Fruit fly (Drosophila melanogaster) whole organism, embryonic: ENCODE measurements around the gene CG32320.

ENCODE experiments used
- Adf1 ChIP-seq: fragments of 200-800 bp; sonication (Bioruptor generic); IDR thresholded peaks from 2 replicates; pipeline ENCODE4 v1.3.6; 2022; ENCODE audit warnings: missing biosample characterization, missing genetic modification characterization
- Asciz ChIP-seq: fragments of 200-800 bp; sonication (Bioruptor generic); optimal IDR thresholded peaks from 2 replicates; lab custom pipeline; 2017; ENCODE audit warnings: missing biosample characterization, mild to moderate bottlenecking, missing genetic modification characterization, missing genetic modification reagents
- Atf-2 ChIP-seq: fragments of 200-800 bp; sonication (Bioruptor generic); optimal IDR thresholded peaks from 2 replicates; lab custom pipeline; 2016; ENCODE audit warnings: missing biosample characterization, missing genetic modification characterization
- Atf3 ChIP-seq: fragments of 200-800 bp; sonication (Bioruptor generic); optimal IDR thresholded peaks from 3 replicates; lab custom pipeline; 2016; ENCODE audit warnings: missing biosample characterization, missing genetic modification characterization
- Bgb ChIP-seq: fragments of 200-800 bp; sonication (Bioruptor generic); IDR thresholded peaks from 2 replicates; pipeline ENCODE4 v1.3.6; 2022; ENCODE audit warnings: missing biosample characterization, missing genetic modification characterization; ENCODE audit not compliant: partially characterized antibody
- CG10565 ChIP-seq: fragments of 200-800 bp; sonication (Bioruptor generic); optimal IDR thresholded peaks from 3 replicates; lab custom pipeline; 2016; ENCODE audit warnings: missing biosample characterization, mild to moderate bottlenecking, missing genetic modification characterization
- CG10979 ChIP-seq: fragments of 200-800 bp; sonication (Bioruptor generic); optimal IDR thresholded peaks from 2 replicates; lab custom pipeline; 2018; ENCODE audit warnings: missing biosample characterization, mild to moderate bottlenecking, missing genetic modification characterization, moderate library complexity
- CG11085 ChIP-seq: fragments of 200-800 bp; sonication (Bioruptor generic); IDR thresholded peaks from 2 replicates; pipeline ENCODE4 v1.3.6; 2022; ENCODE audit warnings: missing biosample characterization, missing genetic modification characterization
- CG12299 ChIP-seq: fragments of 200-800 bp; sonication (Bioruptor generic); optimal IDR thresholded peaks from 2 replicates; lab custom pipeline; 2018; ENCODE audit warnings: missing biosample characterization, mild to moderate bottlenecking, missing genetic modification characterization
- CG12659 ChIP-seq: fragments of 200-800 bp; sonication (Bioruptor generic); optimal IDR thresholded peaks from 3 replicates; lab custom pipeline; 2017; ENCODE audit warnings: mild to moderate bottlenecking, missing biosample characterization, missing genetic modification reagents, missing genetic modification characterization
- CG12769 ChIP-seq: fragments of 200-800 bp; sonication (Bioruptor generic); optimal IDR thresholded peaks from 2 replicates; lab custom pipeline; 2019; ENCODE audit warnings: missing biosample characterization, mild to moderate bottlenecking, missing genetic modification characterization, moderate library complexity
- CG13424 ChIP-seq: fragments of 200-800 bp; sonication (Bioruptor generic); optimal IDR thresholded peaks from 2 replicates; lab custom pipeline; 2019; ENCODE audit warnings: missing biosample characterization, mild to moderate bottlenecking, missing genetic modification characterization, moderate library complexity
- CG13775 ChIP-seq: fragments of 200-800 bp; sonication (Bioruptor generic); optimal IDR thresholded peaks from 3 replicates; lab custom pipeline; 2017; ENCODE audit warnings: missing biosample characterization, mild to moderate bottlenecking, missing genetic modification characterization
- CG15073 ChIP-seq: fragments of 200-800 bp; sonication (Bioruptor generic); optimal IDR thresholded peaks from 2 replicates; lab custom pipeline; 2016; ENCODE audit warnings: missing biosample characterization, missing genetic modification characterization
- CG15269 ChIP-seq: fragments of 200-800 bp; sonication (Bioruptor generic); optimal IDR thresholded peaks from 2 replicates; lab custom pipeline; 2018; ENCODE audit warnings: missing biosample characterization, mild to moderate bottlenecking, missing genetic modification characterization, moderate library complexity
- CG15696 ChIP-seq: fragments of 200-800 bp; sonication (Bioruptor generic); optimal IDR thresholded peaks from 2 replicates; lab custom pipeline; 2019; ENCODE audit warnings: missing biosample characterization, mild to moderate bottlenecking, missing genetic modification characterization, moderate library complexity
- CG16815 ChIP-seq: fragments of 200-800 bp; sonication (Bioruptor generic); optimal IDR thresholded peaks from 3 replicates; lab custom pipeline; 2017; ENCODE audit warnings: missing biosample characterization, mild to moderate bottlenecking, missing genetic modification characterization
- CG1832 ChIP-seq: fragments of 200-800 bp; sonication (Bioruptor generic); optimal IDR thresholded peaks from 2 replicates; lab custom pipeline; 2017; ENCODE audit warnings: missing biosample characterization, mild to moderate bottlenecking, missing genetic modification characterization, inconsistent platforms
- CG5245 ChIP-seq: fragments of 200-800 bp; sonication (Bioruptor generic); optimal IDR thresholded peaks from 3 replicates; lab custom pipeline; 2016; ENCODE audit warnings: missing biosample characterization, missing genetic modification characterization
- CG6791 ChIP-seq: fragments of 200-800 bp; sonication (Bioruptor generic); IDR thresholded peaks from 3 replicates; pipeline ENCODE4 v1.3.6; 2022; ENCODE audit warnings: missing biosample characterization, missing genetic modification characterization; ENCODE audit not compliant: partially characterized antibody
- CG7745 ChIP-seq: fragments of 200-800 bp; sonication (Bioruptor generic); optimal IDR thresholded peaks from 2 replicates; lab custom pipeline; 2018; ENCODE audit warnings: missing biosample characterization, mild to moderate bottlenecking, missing genetic modification characterization, moderate library complexity
- CG7839 ChIP-seq: fragments of 200-800 bp; sonication (Bioruptor generic); optimal IDR thresholded peaks from 3 replicates; lab custom pipeline; 2018; ENCODE audit warnings: missing biosample characterization, mild to moderate bottlenecking, missing genetic modification characterization, moderate library complexity
- CG8281 ChIP-seq: fragments of 200-800 bp; sonication (Bioruptor generic); optimal IDR thresholded peaks from 2 replicates; lab custom pipeline; 2018; ENCODE audit warnings: missing biosample characterization, mild to moderate bottlenecking, missing genetic modification characterization, moderate library complexity
- CG9797 ChIP-seq: fragments of 200-800 bp; sonication (Bioruptor generic); optimal IDR thresholded peaks from 3 replicates; lab custom pipeline; 2018; ENCODE audit warnings: missing biosample characterization, mild to moderate bottlenecking, missing genetic modification characterization
- CoRest ChIP-seq: fragments of 200-800 bp; sonication (Bioruptor generic); optimal IDR thresholded peaks from 3 replicates; lab custom pipeline; 2018; ENCODE audit warnings: missing biosample characterization, mild to moderate bottlenecking, missing genetic modification characterization, moderate library complexity
- Fer1 ChIP-seq: fragments of 200-800 bp; sonication (Bioruptor generic); optimal IDR thresholded peaks from 2 replicates; lab custom pipeline; 2017; ENCODE audit warnings: missing biosample characterization, mild to moderate bottlenecking, missing genetic modification characterization
- Hr39 ChIP-seq: fragments of >200 bp; optimal IDR thresholded peaks from 2 replicates; lab custom pipeline; 2017
- NK7.1 ChIP-seq: fragments of 200-800 bp; sonication (Bioruptor generic); optimal IDR thresholded peaks from 3 replicates; lab custom pipeline; 2016; ENCODE audit warnings: missing biosample characterization, missing genetic modification characterization
- Neu2 ChIP-seq: fragments of 200-800 bp; sonication (Bioruptor generic); optimal IDR thresholded peaks from 3 replicates; lab custom pipeline; 2016; ENCODE audit warnings: missing biosample characterization, missing genetic modification characterization, borderline replicate concordance
- Nf-YA ChIP-seq: fragments of 200-800 bp; sonication (Bioruptor generic); IDR thresholded peaks from 2 replicates; pipeline ENCODE4 v1.3.6; 2022; ENCODE audit warnings: missing biosample characterization, missing genetic modification characterization
- Optix ChIP-seq: fragments of 200-800 bp; sonication (Bioruptor generic); IDR thresholded peaks from 3 replicates; pipeline ENCODE4 v1.3.6; 2022; ENCODE audit warnings: missing biosample characterization, missing genetic modification characterization
- Ravus ChIP-seq: fragments of 200-800 bp; sonication (Bioruptor generic); IDR thresholded peaks from 2 replicates; pipeline ENCODE4 v1.3.6; 2022; ENCODE audit warnings: missing biosample characterization, missing genetic modification characterization
- Scr ChIP-seq: fragments of 200-800 bp; sonication (Bioruptor generic); IDR thresholded peaks from 2 replicates; pipeline ENCODE4 v1.3.6; 2022; ENCODE audit warnings: missing biosample characterization, missing genetic modification characterization; ENCODE audit not compliant: partially characterized antibody
- Ssrp ChIP-seq: fragments of 200-800 bp; sonication (Bioruptor generic); optimal IDR thresholded peaks from 2 replicates; lab custom pipeline; 2018; ENCODE audit warnings: missing biosample characterization, mild to moderate bottlenecking, missing genetic modification characterization, moderate library complexity
- Stat92E ChIP-seq, 3 experiments: fragments of >200 bp in 2 of 3; fragments of 200-800 bp in 1 of 3; sonication (Bioruptor generic) in 1 of 3; optimal IDR thresholded peaks; 2 replicates each; lab custom pipeline; 2017 to 2019; ENCODE audit warnings: missing biosample characterization in 3 of 3, missing genetic modification characterization in 3 of 3, mild to moderate bottlenecking in 1 of 3, moderate library complexity in 1 of 3
- TFAM ChIP-seq: fragments of 200-800 bp; sonication (Bioruptor generic); optimal IDR thresholded peaks from 2 replicates; lab custom pipeline; 2017; ENCODE audit warnings: missing biosample characterization, missing genetic modification characterization, inconsistent platforms
- bbx ChIP-seq: fragments of 200-800 bp; sonication (Bioruptor generic); IDR thresholded peaks from 2 replicates; pipeline ENCODE4 v1.3.6; 2022; ENCODE audit warnings: missing biosample characterization, missing genetic modification characterization; ENCODE audit not compliant: partially characterized antibody
- cad ChIP-seq: fragments of >200 bp; optimal IDR thresholded peaks from 2 replicates; lab custom pipeline; 2017; ENCODE audit warnings: missing biosample characterization, missing genetic modification characterization
- cato ChIP-seq: fragments of 200-800 bp; sonication (Bioruptor generic); optimal IDR thresholded peaks from 2 replicates; lab custom pipeline; 2016; ENCODE audit warnings: missing biosample characterization, missing genetic modification characterization, borderline replicate concordance
- dm ChIP-seq: fragments of 200-800 bp; sonication (Bioruptor generic); optimal IDR thresholded peaks from 3 replicates; lab custom pipeline; 2016; ENCODE audit warnings: missing biosample characterization, missing genetic modification characterization
- ewg ChIP-seq: fragments of 200-800 bp; sonication (Bioruptor generic); optimal IDR thresholded peaks from 3 replicates; lab custom pipeline; 2017; ENCODE audit warnings: mild to moderate bottlenecking, missing biosample characterization, missing genetic modification reagents, missing genetic modification characterization
- eyg ChIP-seq: fragments of 200-800 bp; sonication (Bioruptor generic); optimal IDR thresholded peaks from 3 replicates; lab custom pipeline; 2016; ENCODE audit warnings: missing biosample characterization, missing genetic modification characterization
- fd102C ChIP-seq: fragments of 200-800 bp; sonication (Bioruptor generic); optimal IDR thresholded peaks from 2 replicates; lab custom pipeline; 2018; ENCODE audit warnings: missing biosample characterization, mild to moderate bottlenecking, missing genetic modification characterization, moderate library complexity
- kay ChIP-seq: fragments of 200-800 bp; sonication (Bioruptor generic); optimal IDR thresholded peaks from 2 replicates; lab custom pipeline; 2016; ENCODE audit warnings: missing biosample characterization, missing genetic modification characterization
- nmo ChIP-seq: fragments of 200-800 bp; sonication (Bioruptor generic); optimal IDR thresholded peaks from 2 replicates; lab custom pipeline; 2018; ENCODE audit warnings: missing biosample characterization, mild to moderate bottlenecking, missing genetic modification characterization, moderate library complexity
- peb ChIP-seq: fragments of 200-800 bp; sonication (Bioruptor generic); IDR thresholded peaks from 2 replicates; pipeline ENCODE4 v1.3.6; 2022; ENCODE audit warnings: missing biosample characterization, missing genetic modification characterization
- sd ChIP-seq: fragments of 200-800 bp; sonication (Bioruptor generic); optimal IDR thresholded peaks from 3 replicates; lab custom pipeline; 2018; ENCODE audit warnings: missing biosample characterization, mild to moderate bottlenecking, missing genetic modification characterization, moderate library complexity
- sob ChIP-seq: fragments of 200-800 bp; sonication (Bioruptor generic); IDR thresholded peaks from 2 replicates; pipeline ENCODE4 v1.3.6; 2022; ENCODE audit warnings: missing biosample characterization, missing genetic modification characterization
- wor ChIP-seq: fragments of 200-800 bp; sonication (Bioruptor generic); IDR thresholded peaks from 2 replicates; pipeline ENCODE4 v1.3.6; 2022; ENCODE audit warnings: missing biosample characterization, missing genetic modification characterization
- zfh1 ChIP-seq: fragments of 200-800 bp; sonication (Bioruptor generic); IDR thresholded peaks from 3 replicates; pipeline ENCODE4 v1.3.6; 2022; ENCODE audit warnings: missing biosample characterization, missing genetic modification characterization

Gene CG32320

dm6 chr3L:1442906-1443305, 44.5 kb downstream of the CG32320 start (continued):
- TF ChIP-seq CG8281 (peak; percentile 35), CG11085 (GFP tag; lab: Robert Waterston, UW) (no peak; the same call in 1 of the 2 replicates), ewg (GFP tag; lab: Kevin White, UChicago) (peak; percentile 78), cad (GFP tag; lab: Kevin White, UChicago) (no peak), Atf3 (GFP tag; lab: Kevin White, UChicago) (peak; percentile 71), nmo (GFP tag; lab: Kevin White, UChicago) (peak; percentile 95), CG13775 (GFP tag; lab: Kevin White, UChicago) (peak; percentile 78), dm (GFP tag; lab: Kevin White, UChicago) (peak; percentile 55), Hr39 (lab: Kevin White, UChicago) (no peak), kay (peak; percentile 61), CG15696 (peak; percentile 89), CG7745 (tag; lab: Kevin White, UChicago) (peak; percentile 84), eyg (GFP tag; lab: Kevin White, UChicago) (peak; percentile 36), sd (tag; lab: Kevin White, UChicago) (no peak), Scr (no peak), CG13424 (tag; lab: Kevin White, UChicago) (peak; percentile 89), Atf-2 (GFP tag; lab: Kevin White, UChicago) (peak; percentile 79), CoRest (tag; lab: Kevin White, UChicago) (peak; percentile 90), CG16815 (GFP tag; lab: Kevin White, UChicago) (peak; percentile 90), CG1832 (no peak), NK7.1 (GFP tag; lab: Kevin White, UChicago) (peak; percentile 53), Neu2 (GFP tag; lab: Kevin White, UChicago) (no peak), CG12299 (tag; lab: Kevin White, UChicago) (peak; percentile 81), CG12769 (peak; percentile 7), CG6791 (GFP tag; lab: Robert Waterston, UW) (no peak), sob (GFP tag; lab: Robert Waterston, UW) (peak; percentile 68), TFAM (GFP tag; lab: Kevin White, UChicago) (peak; percentile 48), bbx (GFP tag; lab: Robert Waterston, UW) (no peak), CG10565 (GFP tag; lab: Kevin White, UChicago) (peak; percentile 19), CG10979 (tag; lab: Kevin White, UChicago) (peak; percentile 96), Asciz (GFP tag; lab: Kevin White, UChicago) (peak; percentile 83), CG15073 (GFP tag; lab: Kevin White, UChicago) (peak; percentile 72), CG15269 (tag; lab: Kevin White, UChicago) (peak; percentile 55), Adf1 (no peak), cato (GFP tag; lab: Kevin White, UChicago) (peak; percentile 79), CG7839 (tag; lab: Kevin White, UChicago) (peak; percentile 89), Ravus (GFP tag; lab: Robert Waterston, UW) (peak; percentile 12; the same call in 1 of the 2 replicates), CG5245 (GFP tag; lab: Kevin White, UChicago) (peak; percentile 75), Fer1 (GFP tag; lab: Kevin White, UChicago) (no peak), Optix (peak; percentile 82; the same call in 2 of the 3 replicates), Bgb (GFP tag; lab: Robert Waterston, UW) (0 out of 2 replicates have a peak, but pooled peaks have one; percentile 7), Stat92E (GFP tag; optimal IDR thresholded peaks at IDR 0.05; lab: Kevin White, UChicago) (peak in 1 of 3 experiments; percentile 91), peb (GFP tag; lab: Robert Waterston, UW) (peak; percentile 79), wor (GFP tag; lab: Robert Waterston, UW) (peak; percentile 78), zfh1 (GFP tag; lab: Robert Waterston, UW) (peak; percentile 98), fd102C (GFP tag; lab: Kevin White, UChicago) (peak; percentile 55), Nf-YA (GFP tag; lab: Robert Waterston, UW) (peak; percentile 70), Ssrp (peak; percentile 94), CG9797 (peak; percentile 5), CG12659 (peak; percentile 48)
